Worm (Caenorhabditis elegans) whole organism, L1 larva: ENCODE measurements around the gene gst-13.

Source experiments
- Y116A8C.19 ChIP-seq: sonication (generic microtip); optimal IDR thresholded peaks from 2 replicates; lab custom pipeline; 2016; ENCODE audit warnings: missing compliant biosample characterization, missing genetic modification characterization, borderline replicate concordance
- aha-1 ChIP-seq: fragments of 150-350 bp; optimal IDR thresholded peaks from 2 replicates; lab custom pipeline; 2014; ENCODE audit warnings: missing biosample characterization, missing genetic modification characterization
- ama-1 ChIP-seq: fragments of 150-350 bp; optimal IDR thresholded peaks from 2 replicates; lab custom pipeline; 2014
- blmp-1 ChIP-seq: fragments of 150-350 bp; optimal IDR thresholded peaks from 2 replicates; lab custom pipeline; 2014; ENCODE audit warnings: missing biosample characterization, missing genetic modification characterization
- ceh-63 ChIP-seq: fragments of 200-800 bp; sonication (Bioruptor generic); optimal IDR thresholded peaks from 2 replicates; lab custom pipeline; 2018; ENCODE audit warnings: mild to moderate bottlenecking, missing genetic modification characterization, missing compliant biosample characterization
- ceh-88 ChIP-seq: fragments of 200-800 bp; sonication (Bioruptor generic); IDR thresholded peaks from 2 replicates; pipeline ENCODE4 v1.3.6; 2022; ENCODE audit warnings: missing genetic modification characterization, missing compliant biosample characterization
- ces-1 ChIP-seq: fragments of 150-350 bp; optimal IDR thresholded peaks from 2 replicates; lab custom pipeline; 2014; ENCODE audit warnings: missing biosample characterization, missing genetic modification reagents, missing genetic modification characterization
- efl-1 ChIP-seq, 4 experiments: fragments of 150-350 bp; optimal IDR thresholded peaks in 3 of 4; peaks in 1 of 4; 1 replicate in 1 of 4; 2 replicates in 3 of 4; lab custom pipeline; 2014; ENCODE audit warnings: missing biosample characterization in 2 of 4, missing genetic modification characterization in 2 of 4, missing genetic modification reagents in 2 of 4
- egl-27 ChIP-seq, 2 experiments: fragments of 150-350 bp in 1 of 2; sonication (generic microtip); optimal IDR thresholded peaks; 3 replicates each; lab custom pipeline; 2017 to 2018; ENCODE audit warnings: missing biosample characterization in 2 of 2, missing genetic modification characterization in 2 of 2, missing genetic modification reagents in 2 of 2
- elt-2 ChIP-seq: sonication (generic microtip); optimal IDR thresholded peaks from 2 replicates; lab custom pipeline; 2016; ENCODE audit warnings: missing genetic modification characterization, mild to moderate bottlenecking, inconsistent platforms, missing compliant biosample characterization, missing genetic modification reagents
- fos-1 ChIP-seq: fragments of 150-350 bp; optimal IDR thresholded peaks from 2 replicates; lab custom pipeline; 2014; ENCODE audit warnings: missing biosample characterization, missing genetic modification characterization
- hlh-17 ChIP-seq: fragments of 200-800 bp; sonication (Bioruptor generic); optimal IDR thresholded peaks from 2 replicates; lab custom pipeline; 2018; ENCODE audit warnings: missing genetic modification characterization, mild to moderate bottlenecking, missing compliant biosample characterization, moderate library complexity, borderline replicate concordance
- hlh-4 ChIP-seq: sonication (generic microtip); optimal IDR thresholded peaks from 2 replicates; lab custom pipeline; 2016; ENCODE audit warnings: mild to moderate bottlenecking, missing genetic modification characterization, missing compliant biosample characterization
- hpl-2 ChIP-seq: fragments of 150-350 bp; optimal IDR thresholded peaks from 2 replicates; lab custom pipeline; 2014; ENCODE audit warnings: missing biosample characterization, missing genetic modification reagents, missing genetic modification characterization
- irx-1 ChIP-seq: sonication (generic microtip); optimal IDR thresholded peaks from 2 replicates; lab custom pipeline; 2016; ENCODE audit warnings: missing genetic modification characterization, missing compliant biosample characterization
- lin-13 ChIP-seq: fragments of 150-350 bp; optimal IDR thresholded peaks from 2 replicates; lab custom pipeline; 2014; ENCODE audit warnings: missing biosample characterization, missing genetic modification reagents, missing genetic modification characterization
- lin-35 ChIP-seq, 2 experiments: fragments of 150-350 bp; optimal IDR thresholded peaks; 2 replicates each; lab custom pipeline; 2014; ENCODE audit warnings: missing biosample characterization in 2 of 2, missing genetic modification characterization in 2 of 2, missing genetic modification reagents in 2 of 2
- lin-39 ChIP-seq: fragments of 150-350 bp; optimal IDR thresholded peaks from 2 replicates; lab custom pipeline; 2014; ENCODE audit warnings: missing biosample characterization, missing genetic modification reagents, missing genetic modification characterization
- lir-3 ChIP-seq: sonication (generic microtip); optimal IDR thresholded peaks from 2 replicates; lab custom pipeline; 2016; ENCODE audit warnings: mild to moderate bottlenecking, missing genetic modification characterization, moderate library complexity, missing compliant biosample characterization; ENCODE audit not compliant: poor library complexity
- mdl-1 ChIP-seq, 2 experiments: fragments of 150-350 bp; optimal IDR thresholded peaks; 2 replicates each; lab custom pipeline; 2014 to 2017; ENCODE audit warnings: missing biosample characterization in 2 of 2, missing genetic modification characterization in 2 of 2, inconsistent platforms in 1 of 2
- nhr-20 ChIP-seq: sonication (generic microtip); optimal IDR thresholded peaks from 2 replicates; lab custom pipeline; 2016; ENCODE audit warnings: mild to moderate bottlenecking, missing genetic modification characterization, missing compliant biosample characterization
- nhr-71 ChIP-seq: sonication (generic microtip); optimal IDR thresholded peaks from 2 replicates; lab custom pipeline; 2016; ENCODE audit warnings: mild to moderate bottlenecking, missing genetic modification characterization, moderate library complexity, missing compliant biosample characterization
- nhr-77 ChIP-seq: fragments of 150-350 bp; optimal IDR thresholded peaks from 2 replicates; lab custom pipeline; 2014; ENCODE audit warnings: missing biosample characterization, missing genetic modification characterization
- nhr-84 ChIP-seq: sonication (generic microtip); optimal IDR thresholded peaks from 2 replicates; lab custom pipeline; 2017; ENCODE audit warnings: missing biosample characterization, missing genetic modification characterization
- nhr-85 ChIP-seq: sonication (generic microtip); peaks from one replicate; lab custom pipeline; 2016; ENCODE audit warnings: missing genetic modification characterization, inconsistent platforms, missing compliant biosample characterization
- nhr-90 ChIP-seq: sonication (generic microtip); optimal IDR thresholded peaks from 2 replicates; lab custom pipeline; 2016; ENCODE audit warnings: mild to moderate bottlenecking, missing genetic modification characterization, missing compliant biosample characterization; ENCODE audit not compliant: poor library complexity
- pag-3 ChIP-seq: sonication (generic microtip); optimal IDR thresholded peaks from 2 replicates; lab custom pipeline; 2017; ENCODE audit warnings: missing genetic modification characterization, mild to moderate bottlenecking, missing compliant biosample characterization, antibody characterized with exemption, borderline replicate concordance; ENCODE audit not compliant: insufficient read depth
- pqm-1 ChIP-seq: sonication (generic microtip); optimal IDR thresholded peaks from 3 replicates; lab custom pipeline; 2017; ENCODE audit warnings: missing biosample characterization, missing genetic modification characterization
- rnt-1 ChIP-seq: sonication (generic microtip); optimal IDR thresholded peaks from 2 replicates; lab custom pipeline; 2016; ENCODE audit warnings: mild to moderate bottlenecking, missing genetic modification characterization, moderate library complexity, missing compliant biosample characterization
- skn-1 ChIP-seq: fragments of 150-350 bp; optimal IDR thresholded peaks from 2 replicates; lab custom pipeline; 2014; ENCODE audit warnings: missing biosample characterization, missing genetic modification characterization
- snpc-4 ChIP-seq: fragments of 150-350 bp; optimal IDR thresholded peaks from 2 replicates; lab custom pipeline; 2014; ENCODE audit warnings: missing biosample characterization, missing genetic modification characterization
- snu-23 ChIP-seq: sonication (generic microtip); optimal IDR thresholded peaks from 2 replicates; lab custom pipeline; 2016; ENCODE audit warnings: missing genetic modification characterization, missing compliant biosample characterization
- sptf-1 ChIP-seq: fragments of 150-350 bp; optimal IDR thresholded peaks from 2 replicates; lab custom pipeline; 2014; ENCODE audit warnings: missing biosample characterization, missing genetic modification characterization
- sup-37 ChIP-seq: fragments of 200-800 bp; sonication (Bioruptor generic); optimal IDR thresholded peaks from 2 replicates; lab custom pipeline; 2018; ENCODE audit warnings: mild to moderate bottlenecking, missing genetic modification characterization, missing compliant biosample characterization
- swsn-7 ChIP-seq: sonication (generic microtip); optimal IDR thresholded peaks from 2 replicates; lab custom pipeline; 2016; ENCODE audit warnings: missing genetic modification characterization, missing compliant biosample characterization
- unc-130 ChIP-seq: fragments of 150-350 bp; optimal IDR thresholded peaks from 2 replicates; lab custom pipeline; 2017; ENCODE audit warnings: missing biosample characterization, missing genetic modification characterization, inconsistent platforms
- unc-30 ChIP-seq: sonication (generic microtip); optimal IDR thresholded peaks from 2 replicates; lab custom pipeline; 2017; ENCODE audit warnings: missing biosample characterization, missing genetic modification characterization
- unc-86 ChIP-seq: sonication (generic microtip); optimal IDR thresholded peaks from 2 replicates; lab custom pipeline; 2016; ENCODE audit warnings: missing genetic modification characterization, missing compliant biosample characterization
- unc-98 ChIP-seq: fragments of 200-800 bp; sonication (Bioruptor generic); IDR thresholded peaks from 2 replicates; pipeline ENCODE4 v1.3.6; 2022; ENCODE audit warnings: missing genetic modification characterization, missing compliant biosample characterization
- xbp-1 ChIP-seq: sonication (generic microtip); optimal IDR thresholded peaks from 2 replicates; lab custom pipeline; 2016; ENCODE audit warnings: missing genetic modification characterization, missing compliant biosample characterization

gst-13 gene

ce11 chrII:9190513-9191099 lies 40.7 kb upstream of the gst-13 start:
- TF ChIP-seq blmp-1 (tag; lab: Kevin White, UChicago), result peak; percentile 62
- no peak for TF ChIP-seq hlh-17 (GFP tag; lab: Kevin White, UChicago)
- TF ChIP-seq nhr-71 (tag; lab: Kevin White, UChicago), result no peak
- TF ChIP-seq, all 84 proteins: peak for 1

DNA sequence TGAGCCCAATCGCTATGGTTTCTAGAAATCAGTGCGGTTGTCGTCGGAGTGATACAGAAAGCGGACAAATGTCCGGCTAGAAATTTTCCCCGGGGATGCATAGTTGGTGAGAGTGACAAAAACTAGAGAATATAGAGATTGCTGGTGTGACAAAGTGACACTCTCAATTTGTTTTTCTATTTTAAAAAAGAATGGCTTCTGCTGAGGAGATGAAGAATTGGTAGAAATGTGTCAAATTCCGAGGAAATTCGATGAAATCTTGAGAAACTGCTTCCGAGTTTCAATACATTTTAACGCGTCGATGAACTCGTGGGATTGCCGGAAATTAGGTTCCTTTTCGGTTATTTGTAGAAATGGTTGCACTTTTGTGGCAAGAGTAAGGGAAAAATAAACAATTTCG lies 37.1 kb upstream of the gst-13 start, which contains the start of gene twk-4:
twk-4 (minus strand) TSS at position 101 of the 400 bp plus-strand sequence.
- TF ChIP-seq pag-3 (tag; lab: Kevin White, UChicago) (no peak), snpc-4 (tag; lab: Kevin White, UChicago) (no peak), ceh-63 (GFP tag; lab: Kevin White, UChicago) (no peak), efl-1 (optimal IDR thresholded peaks at IDR 0.05; lab: Kevin White, UChicago) (no peak), efl-1 (GFP tag; optimal IDR thresholded peaks at IDR 0.05 in 1 of 2; lab: Kevin White, UChicago) (peak in 1 of 2 experiments; percentile 27), hlh-4 (no peak), lir-3 (tag; lab: Kevin White, UChicago) (no peak)

DNA sequence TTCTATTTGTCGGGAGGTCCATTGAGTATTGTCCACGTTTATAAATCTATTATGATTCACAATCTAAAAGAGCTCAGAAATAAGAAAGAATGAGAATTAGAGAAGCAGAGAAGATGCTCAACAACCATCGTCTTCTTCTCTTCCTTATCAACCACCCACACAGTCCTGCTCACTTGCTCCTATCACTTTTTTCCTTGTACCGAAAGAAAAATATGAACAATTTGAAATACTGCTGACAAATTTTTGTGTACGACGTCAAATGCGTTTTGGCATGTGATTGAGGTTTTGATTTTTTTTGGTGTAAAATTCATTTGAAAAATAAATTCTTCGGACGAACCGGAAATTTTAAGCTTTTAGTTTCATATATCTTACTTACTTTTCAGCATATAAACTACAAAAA lies 34.9 kb upstream of the gst-13 start:
- TF ChIP-seq sptf-1 (no peak), elt-2 (tag; lab: Kevin White, UChicago) (peak; percentile 49), lin-35 (GFP tag; optimal IDR thresholded peaks at IDR 0.05; lab: Kevin White, UChicago) (peak in 1 of 2 experiments; percentile 8), aha-1 (tag; lab: Kevin White, UChicago) (no peak)

DNA sequence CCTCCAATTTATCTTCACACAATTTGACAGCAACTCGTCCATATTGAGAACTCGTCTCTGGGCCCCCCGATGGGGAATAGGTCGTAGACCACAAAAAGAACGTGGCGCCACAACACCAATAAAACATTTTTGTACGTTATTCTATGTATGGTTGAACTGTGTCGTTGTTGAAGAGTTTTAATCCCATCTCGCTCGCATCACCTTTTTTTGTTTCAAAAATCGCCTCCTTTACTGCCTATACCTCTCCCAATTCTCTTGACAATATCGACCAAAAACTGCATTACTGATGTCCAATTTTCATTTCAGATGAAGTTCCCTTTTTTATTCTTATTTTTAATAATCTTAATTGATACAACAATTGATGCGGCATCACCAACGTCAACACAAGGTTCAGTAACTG lies 34.0 kb upstream of the gst-13 start, which contains the start of gene let-23:
let-23 (plus strand) TSS at position 301 of the 400 bp plus-strand sequence.
- TF ChIP-seq fos-1 (tag; lab: Kevin White, UChicago) (no peak), efl-1 (optimal IDR thresholded peaks at IDR 0.05; lab: Kevin White, UChicago) (no peak), efl-1 (GFP tag; optimal IDR thresholded peaks at IDR 0.05 in 1 of 2; lab: Kevin White, UChicago) (peak in 1 of 2 experiments; percentile 32)

DNA sequence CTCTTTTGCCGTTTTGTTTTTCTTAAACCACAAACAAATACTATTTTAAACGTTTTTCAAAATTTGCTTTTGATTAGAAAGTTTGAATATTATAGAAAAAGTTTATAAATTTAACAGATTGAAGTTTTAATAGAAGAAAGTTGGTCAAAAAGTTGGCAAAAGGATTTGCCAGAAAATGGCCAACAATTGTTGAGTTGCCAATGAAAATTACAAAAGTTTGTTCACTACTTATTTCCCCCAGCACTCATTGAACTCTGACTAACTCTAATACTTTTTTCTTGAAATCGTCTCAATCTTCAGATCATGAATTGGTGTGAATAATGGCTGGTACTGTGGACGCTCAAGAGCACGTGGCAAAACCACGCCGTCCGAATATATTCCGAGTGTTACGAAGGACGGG lies 21.2 kb upstream of the gst-13 start, which contains the start of gene ZK1067.4:
ZK1067.4 (plus strand) TSS at position 301 of the 400 bp plus-strand sequence.
- TF ChIP-seq mdl-1 (tag; optimal IDR thresholded peaks at IDR 0.05; lab: Kevin White, UChicago) (no peak), ceh-88 (GFP tag; lab: Robert Waterston, UW) (no peak), lin-35 (GFP tag; optimal IDR thresholded peaks at IDR 0.05; lab: Kevin White, UChicago) (no peak), skn-1 (tag; lab: Kevin White, UChicago) (no peak), Y116A8C.19 (no peak), nhr-20 (tag; lab: Kevin White, UChicago) (no peak), hlh-4 (no peak), sup-37 (GFP tag; lab: Kevin White, UChicago) (no peak), ama-1 (lab: Kevin White, UChicago) (no peak), unc-98 (no peak), xbp-1 (tag; lab: Kevin White, UChicago) (no peak), pag-3 (tag; lab: Kevin White, UChicago) (no peak), nhr-84 (tag; lab: Kevin White, UChicago) (no peak), lin-13 (GFP tag; lab: Kevin White, UChicago) (no peak), rnt-1 (tag; lab: Kevin White, UChicago) (no peak), unc-130 (no peak), elt-2 (tag; lab: Kevin White, UChicago) (no peak), nhr-71 (tag; lab: Kevin White, UChicago) (no peak), nhr-77 (tag; lab: Kevin White, UChicago) (no peak), unc-86 (tag; lab: Kevin White, UChicago) (no peak)

DNA sequence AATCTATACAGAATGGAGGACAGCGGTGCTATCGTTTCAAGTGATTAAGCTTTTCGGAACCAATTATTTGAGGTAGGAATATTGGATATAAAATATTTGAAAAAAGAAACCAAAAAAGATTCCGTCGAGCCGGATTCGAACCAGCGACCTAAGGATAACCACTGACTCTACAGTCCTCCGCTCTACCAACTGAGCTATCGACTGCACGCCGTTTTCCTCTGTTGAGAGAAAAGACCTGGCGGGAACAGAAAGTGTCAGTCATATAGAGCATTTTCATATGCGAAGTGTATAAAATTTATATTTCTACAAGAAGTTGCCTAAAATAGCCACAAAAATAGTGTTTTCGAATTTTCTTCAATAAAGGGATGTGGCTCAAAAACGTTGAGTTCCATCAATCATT lies 19.6 kb upstream of the gst-13 start:
- peak; percentile 58 for TF ChIP-seq nhr-85
- no peak for TF ChIP-seq ceh-88 (GFP tag; lab: Robert Waterston, UW)
- TF ChIP-seq irx-1 (tag; lab: Kevin White, UChicago), result no peak
- no peak for TF ChIP-seq lin-39
- peak in 1 of 2 experiments; percentile 32 for TF ChIP-seq efl-1 (optimal IDR thresholded peaks at IDR 0.05; lab: Kevin White, UChicago)
- TF ChIP-seq efl-1 (GFP tag; optimal IDR thresholded peaks at IDR 0.05 in 1 of 2; lab: Kevin White, UChicago), result no peak
- peak in 1 of 2 experiments; percentile 28 for TF ChIP-seq lin-35 (GFP tag; optimal IDR thresholded peaks at IDR 0.05; lab: Kevin White, UChicago)
- no peak for TF ChIP-seq pqm-1 (tag; lab: Kevin White, UChicago)
- TF ChIP-seq blmp-1 (tag; lab: Kevin White, UChicago), result no peak
- peak; percentile 14 for TF ChIP-seq swsn-7 (tag; lab: Kevin White, UChicago)
- TF ChIP-seq nhr-90 (tag; lab: Kevin White, UChicago), result peak; percentile 42
- TF ChIP-seq snu-23 (GFP tag; lab: Kevin White, UChicago), result peak; percentile 42
- TF ChIP-seq Y116A8C.19, result no peak
- TF ChIP-seq unc-30 (tag; lab: Kevin White, UChicago), result no peak
- no peak for TF ChIP-seq egl-27 (tag; optimal IDR thresholded peaks at IDR 0.05; lab: Kevin White, UChicago)
- TF ChIP-seq ces-1 (GFP tag; lab: Kevin White, UChicago), result no peak
- TF ChIP-seq mdl-1 (tag; optimal IDR thresholded peaks at IDR 0.05; lab: Kevin White, UChicago), result no peak
- TF ChIP-seq hpl-2 (GFP tag; lab: Kevin White, UChicago), result no peak
